Fruit fly (Drosophila melanogaster): ENCODE data around the gene Gfat1.

DNA sequence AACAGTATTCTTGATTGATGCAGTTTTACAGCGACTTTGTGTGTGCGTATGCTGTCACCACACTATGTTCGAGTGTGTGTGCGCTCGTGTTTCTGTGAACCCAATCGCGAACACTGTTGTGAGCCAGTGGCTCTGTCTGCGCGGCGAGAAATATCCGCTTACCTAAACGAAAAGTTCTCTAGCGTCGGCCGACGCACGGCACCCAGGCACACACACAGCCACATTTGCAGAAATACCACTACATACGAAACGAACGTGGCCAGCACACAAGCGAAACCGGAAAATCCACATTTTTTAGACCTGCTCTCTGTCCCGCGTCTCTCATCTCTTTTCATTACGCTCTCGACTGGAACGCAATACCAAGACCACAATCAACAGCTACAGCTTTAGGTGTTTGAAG, 48.7 kb downstream of the Gfat1 start:
- TF ChIP-seq pdm3 (GFP tag; optimal IDR thresholded peaks at IDR 0.05) (no peak), Eip78C (GFP tag) (no peak), CG6808 (GFP tag; optimal IDR thresholded peaks at IDR 0.05) (no peak), CG4318 (GFP tag; optimal IDR thresholded peaks at IDR 0.05) (no peak), Eip75B (GFP tag; optimal IDR thresholded peaks at IDR 0.05) (no peak), acj6 (GFP tag; optimal IDR thresholded peaks at IDR 0.05) (no peak), Sox102F (GFP tag; optimal IDR thresholded peaks at IDR 0.05) (no peak)

Data from whole organism, prepupa.